Fruit fly (Drosophila melanogaster): ENCODE data around the gene S6k.

S6k gene

dm6 chr3L:5749616-5750336, 61.0 kb downstream of the S6k start (continued):
- TF ChIP-seq CG11247 (GFP tag; IDR thresholded peaks at IDR 0.05) (no peak), CoRest (tag; optimal IDR thresholded peaks at IDR 0.05) (peak; percentile 62), CG6683 (GFP tag; optimal IDR thresholded peaks at IDR 0.05) (no peak), danr (GFP tag; IDR thresholded peaks at IDR 0.05) (no peak), CG7839 (tag; optimal IDR thresholded peaks at IDR 0.05) (no peak), CG18764 (GFP tag; optimal IDR thresholded peaks at IDR 0.05) (no peak), CG9215 (GFP tag; IDR thresholded peaks at IDR 0.05) (no peak), CG8290 (GFP tag; optimal IDR thresholded peaks at IDR 0.05) (no peak), CG8290 (tag; optimal IDR thresholded peaks at IDR 0.05) (no peak), CG5180 (GFP tag; optimal IDR thresholded peaks at IDR 0.05) (no peak), insv (GFP tag; optimal IDR thresholded peaks at IDR 0.05) (peak in 1 of 2 experiments; percentile 27), pzg (GFP tag; optimal IDR thresholded peaks at IDR 0.05) (peak; percentile 58), ttk (GFP tag; IDR thresholded peaks at IDR 0.05) (no peak), CG32532 (GFP tag; IDR thresholded peaks at IDR 0.05) (peak; percentile 26; the same call in 1 of the 2 replicates), CG12071 (GFP tag; optimal IDR thresholded peaks at IDR 0.05) (no peak), aop (GFP tag; IDR thresholded peaks at IDR 0.05) (no peak), MESR4 (GFP tag; optimal IDR thresholded peaks at IDR 0.05) (no peak), ash1 (GFP tag; optimal IDR thresholded peaks at IDR 0.05) (no peak), wek (GFP tag; optimal IDR thresholded peaks at IDR 0.05) (no peak), mam (GFP tag; optimal IDR thresholded peaks at IDR 0.05) (no peak), bsh (GFP tag; optimal IDR thresholded peaks at IDR 0.05) (no peak), CG7357 (GFP tag; IDR thresholded peaks at IDR 0.05) (no peak), Taf1 (GFP tag; IDR thresholded peaks at IDR 0.05) (no peak), slou (GFP tag; optimal IDR thresholded peaks at IDR 0.05) (no peak), rib (GFP tag; IDR thresholded peaks at IDR 0.05) (no peak), otp (GFP tag; IDR thresholded peaks at IDR 0.05) (no peak), tap (tag; optimal IDR thresholded peaks at IDR 0.05) (no peak), bbx (GFP tag; IDR thresholded peaks at IDR 0.05; ENCODE audit: partially characterized antibody) (peak; percentile 59; the same call in 1 of the 2 replicates), CG16779 (GFP tag; IDR thresholded peaks at IDR 0.05) (no peak), CG13123 (GFP tag; optimal IDR thresholded peaks at IDR 0.05) (no peak), CG31441 (GFP tag; IDR thresholded peaks at IDR 0.05) (0 out of 2 replicates have a peak, but pooled peaks have one; percentile 26), en (GFP tag; optimal IDR thresholded peaks at IDR 0.05) (no peak), NC2β (GFP tag; optimal IDR thresholded peaks at IDR 0.05) (no peak), chinmo (GFP tag; IDR thresholded peaks at IDR 0.05; ENCODE audit: partially characterized antibody) (peak; percentile 66; the same call in 1 of the 4 replicates), GATAe (GFP tag; conservative IDR thresholded peaks at IDR 0.05) (no peak), stwl (tag; optimal IDR thresholded peaks at IDR 0.05) (peak; percentile 93), CG6175 (GFP tag; IDR thresholded peaks at IDR 0.05) (no peak), pros (GFP tag; optimal IDR thresholded peaks at IDR 0.05) (no peak), fd102C (GFP tag; optimal IDR thresholded peaks at IDR 0.05) (no peak), CG18011 (GFP tag; optimal IDR thresholded peaks at IDR 0.05) (no peak), ato (GFP tag; IDR thresholded peaks at IDR 0.05; ENCODE audit: partially characterized antibody) (0 out of 2 replicates have a peak, but pooled peaks have one; percentile 23), Ssrp (tag; optimal IDR thresholded peaks at IDR 0.05) (no peak), Usf (GFP tag; optimal IDR thresholded peaks at IDR 0.05) (no peak), Nf-YA (GFP tag; IDR thresholded peaks at IDR 0.05) (no peak), CG4328 (GFP tag; optimal IDR thresholded peaks at IDR 0.05) (no peak), hb (GFP tag; IDR thresholded peaks at IDR 0.05; ENCODE audit: partially characterized antibody) (no peak), Jarid2 (GFP tag; optimal IDR thresholded peaks at IDR 0.05) (no peak), twi (tag; optimal IDR thresholded peaks at IDR 0.05) (no peak), CG13296 (GFP tag; optimal IDR thresholded peaks at IDR 0.05) (no peak), CG17829 (tag; optimal IDR thresholded peaks at IDR 0.05) (peak; percentile 59)

Measured in whole organism, embryonic.